Worm (Caenorhabditis elegans) whole organism, young adult: ENCODE results near the gene nasp-2.
A peak's percentile ranks its signal among the peaks of the same experiment; 100 is the strongest.

Experiments used
- B0019.2 ChIP-seq: fragments of 200-800 bp; sonication (Bioruptor generic); conservative IDR thresholded peaks from 2 replicates; pipeline ENCODE4 v1.3.6; 2022; ENCODE audit warnings: missing genetic modification reagents, missing genetic modification characterization, missing compliant biosample characterization
- B0035.1 ChIP-seq: sonication (generic microtip); optimal IDR thresholded peaks from 2 replicates; lab custom pipeline; 2016; ENCODE audit warnings: missing genetic modification characterization, mild to moderate bottlenecking, missing compliant biosample characterization, missing genotype, missing genetic modification reagents
- F37B4.10 ChIP-seq: fragments of 200-800 bp; sonication (Bioruptor generic); IDR thresholded peaks from 2 replicates; pipeline ENCODE4 v1.3.6; 2022; ENCODE audit warnings: missing genetic modification characterization, missing compliant biosample characterization
- F57A8.1 ChIP-seq: fragments of 200-800 bp; sonication (Bioruptor generic); optimal IDR thresholded peaks from 2 replicates; lab custom pipeline; 2018; ENCODE audit warnings: mild to moderate bottlenecking, missing genetic modification characterization, moderate library complexity, missing compliant biosample characterization
- F57C9.4 ChIP-seq: sonication (generic microtip); optimal IDR thresholded peaks from 2 replicates; lab custom pipeline; 2017; ENCODE audit warnings: mild to moderate bottlenecking, missing genetic modification characterization, missing compliant biosample characterization
- T07F8.4 ChIP-seq: sonication (generic microtip); optimal IDR thresholded peaks from 2 replicates; lab custom pipeline; 2016; ENCODE audit warnings: mild to moderate bottlenecking, missing genetic modification characterization, moderate library complexity, missing compliant biosample characterization
- Y53F4B.3 ChIP-seq: fragments of 200-800 bp; sonication (Bioruptor generic); IDR thresholded peaks from 2 replicates; pipeline ENCODE4 v1.3.6; 2022; ENCODE audit warnings: missing genetic modification reagents, missing genetic modification characterization, missing compliant biosample characterization
- Y95B8A.8 ChIP-seq: fragments of 200-800 bp; sonication (Bioruptor generic); IDR thresholded peaks from 2 replicates; pipeline ENCODE4 v1.3.6; 2022; ENCODE audit warnings: missing genetic modification reagents, missing genetic modification characterization, missing compliant biosample characterization
- akir-1 ChIP-seq: fragments of 200-800 bp; sonication (Bioruptor generic); optimal IDR thresholded peaks from 2 replicates; lab custom pipeline; 2018; ENCODE audit warnings: mild to moderate bottlenecking, missing genetic modification characterization, moderate library complexity, missing compliant biosample characterization
- aptf-3 ChIP-seq: fragments of 200-800 bp; sonication (Bioruptor generic); IDR thresholded peaks from 2 replicates; pipeline ENCODE4 v1.3.6; 2022; ENCODE audit warnings: missing genetic modification characterization, missing compliant biosample characterization
- atf-7 ChIP-seq: sonication (generic microtip); optimal IDR thresholded peaks from 2 replicates; lab custom pipeline; 2017; ENCODE audit warnings: mild to moderate bottlenecking, missing genetic modification characterization, missing compliant biosample characterization
- attf-3 ChIP-seq: fragments of 200-800 bp; sonication (Bioruptor generic); conservative IDR thresholded peaks from 2 replicates; pipeline ENCODE4 v1.3.6; 2022; ENCODE audit warnings: missing genetic modification reagents, missing genetic modification characterization, missing compliant biosample characterization
- attf-6 ChIP-seq: fragments of 200-800 bp; sonication (Bioruptor generic); IDR thresholded peaks from 2 replicates; pipeline ENCODE4 v1.3.6; 2022; ENCODE audit warnings: missing genetic modification reagents, missing genetic modification characterization, missing compliant biosample characterization
- bed-1 ChIP-seq: fragments of 200-800 bp; sonication (Bioruptor generic); IDR thresholded peaks from 2 replicates; pipeline ENCODE4 v1.3.6; 2022; ENCODE audit warnings: missing genetic modification reagents, missing genetic modification characterization, missing compliant biosample characterization
- ceh-40 ChIP-seq: fragments of 200-800 bp; sonication (Bioruptor generic); IDR thresholded peaks from 2 replicates; pipeline ENCODE4 v1.3.6; 2022; ENCODE audit warnings: missing genetic modification characterization, missing compliant biosample characterization
- chd-7 ChIP-seq: sonication (generic microtip); optimal IDR thresholded peaks from 2 replicates; lab custom pipeline; 2016; ENCODE audit warnings: mild to moderate bottlenecking, missing genetic modification characterization, moderate library complexity, missing compliant biosample characterization
- dox-1 ChIP-seq: fragments of 200-800 bp; sonication (Bioruptor generic); IDR thresholded peaks from 2 replicates; pipeline ENCODE4 v1.3.6; 2022; ENCODE audit warnings: missing genetic modification reagents, missing genetic modification characterization, missing compliant biosample characterization
- ekl-4 ChIP-seq: fragments of 200-800 bp; sonication (Bioruptor generic); IDR thresholded peaks from 2 replicates; pipeline ENCODE4 v1.3.6; 2022; ENCODE audit warnings: missing genetic modification reagents, missing genetic modification characterization, missing compliant biosample characterization
- ets-4 ChIP-seq: fragments of 200-800 bp; sonication (Bioruptor generic); optimal IDR thresholded peaks from 2 replicates; lab custom pipeline; 2018; ENCODE audit warnings: mild to moderate bottlenecking, missing genetic modification characterization, missing compliant biosample characterization
- him-1 ChIP-seq: sonication (generic microtip); optimal IDR thresholded peaks from 2 replicates; lab custom pipeline; 2016; ENCODE audit warnings: missing genotype, missing genetic modification reagents, missing genetic modification characterization, missing compliant biosample characterization
- hlh-12 ChIP-seq: sonication (generic microtip); optimal IDR thresholded peaks from 2 replicates; lab custom pipeline; 2016; ENCODE audit warnings: missing genetic modification characterization, missing compliant biosample characterization
- hsf-1 ChIP-seq: fragments of 200-800 bp; sonication (Bioruptor generic); IDR thresholded peaks from 2 replicates; pipeline ENCODE4 v1.3.6; 2022; ENCODE audit warnings: missing genetic modification reagents, missing genetic modification characterization, missing compliant biosample characterization
- lin-54 ChIP-seq: fragments of 200-800 bp; sonication (Bioruptor generic); optimal IDR thresholded peaks from 2 replicates; lab custom pipeline; 2018; ENCODE audit warnings: mild to moderate bottlenecking, missing genetic modification characterization, missing compliant biosample characterization
- lsl-1 ChIP-seq: fragments of 200-800 bp; sonication (Bioruptor generic); optimal IDR thresholded peaks from 2 replicates; lab custom pipeline; 2018; ENCODE audit warnings: mild to moderate bottlenecking, missing genetic modification characterization, moderate library complexity, missing compliant biosample characterization
- nhr-80 ChIP-seq: sonication (generic microtip); optimal IDR thresholded peaks from 2 replicates; lab custom pipeline; 2016; ENCODE audit warnings: missing genetic modification characterization, missing compliant biosample characterization
- nhr-90 ChIP-seq: sonication (generic microtip); optimal IDR thresholded peaks from 2 replicates; lab custom pipeline; 2016; ENCODE audit warnings: missing genotype, mild to moderate bottlenecking, missing genetic modification characterization, missing compliant biosample characterization
- pha-4 ChIP-seq: fragments of 150-350 bp; sonication (generic microtip); optimal IDR thresholded peaks from 2 replicates; lab custom pipeline; 2014; ENCODE audit warnings: missing biosample characterization, missing genetic modification reagents, missing genetic modification characterization
- snpc-4 ChIP-seq, 5 experiments: fragments of 150-350 bp in 1 of 5; sonication (generic microtip) in 4 of 5; optimal IDR thresholded peaks; 2 replicates each; lab custom pipeline; 2014 to 2018; ENCODE audit warnings: missing genetic modification characterization in 5 of 5, missing biosample characterization in 3 of 5, antibody characterized with exemption in 2 of 5, mild to moderate bottlenecking in 2 of 5, missing compliant biosample characterization in 2 of 5, missing genotype in 2 of 5, moderate library complexity in 2 of 5, missing genetic modification reagents in 1 of 5
- tbp1 ChIP-seq: fragments of 200-800 bp; sonication (Bioruptor generic); optimal IDR thresholded peaks from 2 replicates; lab custom pipeline; 2018; ENCODE audit warnings: mild to moderate bottlenecking, missing genetic modification characterization, missing compliant biosample characterization
- ztf-28 ChIP-seq: fragments of 200-800 bp; sonication (Bioruptor generic); IDR thresholded peaks from 2 replicates; pipeline ENCODE4 v1.3.6; 2022; ENCODE audit warnings: missing genetic modification reagents, missing genetic modification characterization, missing compliant biosample characterization

The nasp-2 gene

ce11 chrV:13357652-13358281 is 45.7 kb upstream of the nasp-2 start, which contains the start of gene F32H5.1:
F32H5.1 (minus strand) TSS chrV:13358037.
- TF ChIP-seq attf-3 (GFP tag; lab: Robert Waterston, UW), result no peak
- 0 out of 2 replicates have a peak, but pooled peaks have one; percentile 29 for TF ChIP-seq Y95B8A.8 (GFP tag; lab: Robert Waterston, UW)
- peak; percentile 59 for TF ChIP-seq nhr-80 (tag; lab: Kevin White, UChicago)
- TF ChIP-seq chd-7 (tag; lab: Kevin White, UChicago), result no peak

ce11 chrV:13356210-13356609 is 44.1 kb upstream of the nasp-2 start:
- TF ChIP-seq Y53F4B.3 (GFP tag; lab: Robert Waterston, UW) (no peak), akir-1 (no peak), aptf-3 (GFP tag; lab: Robert Waterston, UW) (no peak), chd-7 (tag; lab: Kevin White, UChicago) (no peak)

- TF ChIP-seq dox-1 (GFP tag; lab: Robert Waterston, UW) (no peak), F37B4.10 (0 out of 2 replicates have a peak, but pooled peaks have one; percentile 62)
Observed at ce11 chrV:13352415-13352814, 40.4 kb upstream of the nasp-2 start.

- no peak for TF ChIP-seq ekl-4 (GFP tag; lab: Robert Waterston, UW)
- TF ChIP-seq B0035.1 (tag; lab: Kevin White, UChicago), result no peak
- TF ChIP-seq B0019.2 (GFP tag; lab: Robert Waterston, UW), result no peak
- TF ChIP-seq nhr-90 (tag; lab: Kevin White, UChicago), result no peak
- no peak for TF ChIP-seq hsf-1 (GFP tag; lab: Robert Waterston, UW)
- no peak for TF ChIP-seq snpc-4 (GFP tag; optimal IDR thresholded peaks at IDR 0.05; lab: Kevin White, UChicago)
- TF ChIP-seq snpc-4 (tag; optimal IDR thresholded peaks at IDR 0.05; lab: Kevin White, UChicago), result no peak
- no peak for TF ChIP-seq ets-4 (GFP tag; lab: Kevin White, UChicago)
- no peak for TF ChIP-seq attf-6 (GFP tag; lab: Robert Waterston, UW)
- no peak for TF ChIP-seq ztf-28
Observed at ce11 chrV:13351773-13352172, 39.7 kb upstream of the nasp-2 start.

ce11 chrV:13350302-13350701 is 38.2 kb upstream of the nasp-2 start:
- TF ChIP-seq lin-54 (GFP tag; lab: Kevin White, UChicago), result no peak
- no peak for TF ChIP-seq pha-4 (tag; lab: Kevin White, UChicago)
- TF ChIP-seq hlh-12 (tag; lab: Kevin White, UChicago), result no peak
- no peak for TF ChIP-seq F57A8.1 (GFP tag; lab: Kevin White, UChicago)
- TF ChIP-seq lsl-1 (GFP tag; lab: Kevin White, UChicago), result no peak
- no peak for TF ChIP-seq atf-7 (tag; lab: Kevin White, UChicago)
- no peak for TF ChIP-seq F57C9.4 (tag; lab: Kevin White, UChicago)
- no peak for TF ChIP-seq bed-1
- TF ChIP-seq aptf-3 (GFP tag; lab: Robert Waterston, UW), result no peak
- no peak for TF ChIP-seq B0035.1 (tag; lab: Kevin White, UChicago)
- TF ChIP-seq T07F8.4, result no peak
- TF ChIP-seq ceh-40, result no peak
- no peak for TF ChIP-seq tbp1 (GFP tag; lab: Kevin White, UChicago)
- no peak for TF ChIP-seq him-1
